Fruit fly (Drosophila melanogaster): ENCODE data around the gene CG42740.

CG42740 gene

dm6 chr3R:30406482-30406881, 16.3 kb downstream of the CG42740 start:
- 0 out of 3 replicates have a peak, but pooled peaks have one; percentile 25 for TF ChIP-seq HLH4C (GFP tag; IDR thresholded peaks at IDR 0.05; ENCODE audit: partially characterized antibody)
- no peak for TF ChIP-seq CG30403 (GFP tag; optimal IDR thresholded peaks at IDR 0.05)
- TF ChIP-seq Ets65A (GFP tag) = peak; percentile 85

DNA sequence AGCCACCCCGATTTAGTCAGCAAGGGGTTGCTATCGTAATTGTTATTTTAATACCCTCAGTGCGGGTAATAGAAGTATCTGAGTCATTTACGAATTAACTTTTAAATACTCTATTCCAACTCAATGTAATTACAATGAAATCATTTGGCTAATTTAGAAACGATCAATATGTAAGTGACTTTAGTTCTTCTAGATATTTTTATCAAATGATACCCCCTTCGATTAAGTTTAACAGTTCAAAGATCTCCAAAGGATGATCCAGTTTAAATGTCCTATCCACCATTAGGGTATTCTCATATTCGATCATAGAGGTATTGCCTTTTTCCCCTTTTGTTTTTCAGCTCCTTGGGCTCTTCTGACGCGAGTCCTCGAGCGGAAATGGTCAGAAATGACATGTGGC, 28.9 kb downstream of the CG42740 start:
- TF ChIP-seq D19A (tag; optimal IDR thresholded peaks at IDR 0.05) (peak; percentile 88), sens (GFP tag) (peak; percentile 71), dysf (GFP tag; IDR thresholded peaks at IDR 0.05) (no peak), row (GFP tag; IDR thresholded peaks at IDR 0.05) (peak; percentile 24; the same call in 1 of the 3 replicates)

- TF ChIP-seq trem (tag; optimal IDR thresholded peaks at IDR 0.05) = peak; percentile 1
- TF ChIP-seq Xbp1 (GFP tag; optimal IDR thresholded peaks at IDR 0.05) = peak; percentile 6
- TF ChIP-seq CG15696 (tag; optimal IDR thresholded peaks at IDR 0.05) = peak; percentile 19
- TF ChIP-seq Ets97D (GFP tag; optimal IDR thresholded peaks at IDR 0.05) = no peak
- peak; percentile 6 for TF ChIP-seq CG11504 (tag; optimal IDR thresholded peaks at IDR 0.05)
- TF ChIP-seq vvl (GFP tag; IDR thresholded peaks at IDR 0.05) = 0 out of 2 replicates have a peak, but pooled peaks have one; percentile 14
- no peak for TF ChIP-seq NC2α (GFP tag; optimal IDR thresholded peaks at IDR 0.05)
- TF ChIP-seq slbo (GFP tag; IDR thresholded peaks at IDR 0.05) = 0 out of 2 replicates have a peak, but pooled peaks have one; percentile 23
- no peak for TF ChIP-seq CG3838 (GFP tag; optimal IDR thresholded peaks at IDR 0.05)
- TF ChIP-seq row (GFP tag; IDR thresholded peaks at IDR 0.05) = peak; percentile 26; the same call in 1 of the 3 replicates
- TF ChIP-seq CG6654 (GFP tag; optimal IDR thresholded peaks at IDR 0.05) = no peak
- no peak for TF ChIP-seq CG14441 (GFP tag; IDR thresholded peaks at IDR 0.05)
- no peak for TF ChIP-seq prd (optimal IDR thresholded peaks at IDR 0.05)
- peak; percentile 64; the same call in 2 of the 3 replicates for TF ChIP-seq prd (GFP tag; IDR thresholded peaks at IDR 0.05)
- TF ChIP-seq salm (tag; optimal IDR thresholded peaks at IDR 0.05) = no peak
- TF ChIP-seq CG31441 (GFP tag; IDR thresholded peaks at IDR 0.05) = 0 out of 2 replicates have a peak, but pooled peaks have one; percentile 14
- TF ChIP-seq zen (tag; optimal IDR thresholded peaks at IDR 0.05) = peak; percentile 41
- TF ChIP-seq bsh (GFP tag; optimal IDR thresholded peaks at IDR 0.05) = peak in 1 of 2 experiments; percentile 41
- TF ChIP-seq CG18262 (tag; optimal IDR thresholded peaks at IDR 0.05) = peak; percentile 32
- TF ChIP-seq toy (GFP tag; IDR thresholded peaks at IDR 0.05) = no peak
- TF ChIP-seq CG7556 (GFP tag; optimal IDR thresholded peaks at IDR 0.05) = no peak
- TF ChIP-seq jumu (GFP tag; optimal IDR thresholded peaks at IDR 0.05) = no peak
- TF ChIP-seq BtbVII (GFP tag; optimal IDR thresholded peaks at IDR 0.05) = no peak
- TF ChIP-seq eve (GFP tag; optimal IDR thresholded peaks at IDR 0.05) = peak in 1 of 2 experiments; percentile 45
- peak; percentile 32 for TF ChIP-seq CG17829 (tag; optimal IDR thresholded peaks at IDR 0.05)
- peak; percentile 73 for TF ChIP-seq Med (GFP tag)
- peak; percentile 19 for TF ChIP-seq fd96Cb (tag; optimal IDR thresholded peaks at IDR 0.05)
- TF ChIP-seq phol (tag; optimal IDR thresholded peaks at IDR 0.05) = peak; percentile 30
- peak; percentile 29 for TF ChIP-seq CG7839 (tag; optimal IDR thresholded peaks at IDR 0.05)
- peak; percentile 32 for TF ChIP-seq CG2712 (tag; optimal IDR thresholded peaks at IDR 0.05)
- TF ChIP-seq Oaz (GFP tag; IDR thresholded peaks at IDR 0.05) = no peak
- peak; percentile 7 for TF ChIP-seq CG30403 (GFP tag; optimal IDR thresholded peaks at IDR 0.05)
- TF ChIP-seq Blimp-1 (GFP tag; optimal IDR thresholded peaks at IDR 0.05) = peak; percentile 19
- TF ChIP-seq Ets65A (GFP tag) = peak; percentile 74
- peak; percentile 44 for TF ChIP-seq gem (tag; optimal IDR thresholded peaks at IDR 0.05)
- TF ChIP-seq lola (GFP tag; optimal IDR thresholded peaks at IDR 0.05) = peak in 1 of 3 experiments; percentile 2
- TF ChIP-seq Sox100B (GFP tag; optimal IDR thresholded peaks at IDR 0.05) = no peak
- TF ChIP-seq CG4617 (GFP tag; optimal IDR thresholded peaks at IDR 0.05; ENCODE audit: borderline replicate concordance) = no peak
- no peak for TF ChIP-seq CG30431 (GFP tag; optimal IDR thresholded peaks at IDR 0.05)
- TF ChIP-seq Sox102F (GFP tag; optimal IDR thresholded peaks at IDR 0.05) = peak; percentile 15
- TF ChIP-seq seq (GFP tag; IDR thresholded peaks at IDR 0.05) = 0 out of 2 replicates have a peak, but pooled peaks have one; percentile 28
- TF ChIP-seq CG10979 (tag; optimal IDR thresholded peaks at IDR 0.05) = peak; percentile 38
These were observed 30.8 kb downstream of the CG42740 start for dm6 chr3R:30391950-30392349.

Measured in whole organism, embryonic.